Fruit fly (Drosophila melanogaster) whole organism, embryonic: ENCODE measurements around the gene kdn.

Source experiments
- Atf3 ChIP-seq: fragments of 200-800 bp; sonication (Bioruptor generic); optimal IDR thresholded peaks from 3 replicates; lab custom pipeline; 2016; ENCODE audit warnings: missing biosample characterization, missing genetic modification characterization
- CG10209 ChIP-seq: fragments of 200-800 bp; sonication (Bioruptor generic); optimal IDR thresholded peaks from 3 replicates; lab custom pipeline; 2017; ENCODE audit warnings: missing biosample characterization, mild to moderate bottlenecking, missing genetic modification characterization, missing genetic modification reagents
- CG11398 ChIP-seq: fragments of 200-800 bp; sonication (Bioruptor generic); optimal IDR thresholded peaks from 2 replicates; lab custom pipeline; 2016; ENCODE audit warnings: missing biosample characterization, missing genetic modification characterization
- CG13894 ChIP-seq: fragments of 200-800 bp; sonication (Bioruptor generic); optimal IDR thresholded peaks from 3 replicates; lab custom pipeline; 2018; ENCODE audit warnings: missing biosample characterization, mild to moderate bottlenecking, missing genetic modification characterization, moderate library complexity
- CG1529 ChIP-seq: fragments of 200-800 bp; sonication (Bioruptor generic); optimal IDR thresholded peaks from 3 replicates; lab custom pipeline; 2018; ENCODE audit warnings: missing biosample characterization, missing genetic modification characterization
- CG17328 ChIP-seq: fragments of 200-800 bp; sonication (Bioruptor generic); IDR thresholded peaks from 2 replicates; pipeline ENCODE4 v1.3.6; 2022; ENCODE audit warnings: missing biosample characterization, missing genetic modification characterization
- CG17359 ChIP-seq: fragments of 200-800 bp; sonication (Bioruptor generic); optimal IDR thresholded peaks from 3 replicates; lab custom pipeline; 2018; ENCODE audit warnings: missing biosample characterization, mild to moderate bottlenecking, missing genetic modification characterization, moderate library complexity
- CG17829 ChIP-seq: fragments of 200-800 bp; optimal IDR thresholded peaks from 2 replicates; lab custom pipeline; 2019; ENCODE audit warnings: missing biosample characterization, mild to moderate bottlenecking, missing genetic modification characterization, moderate library complexity
- CG18011 ChIP-seq: fragments of 200-800 bp; sonication (Bioruptor generic); optimal IDR thresholded peaks from 2 replicates; lab custom pipeline; 2017; ENCODE audit warnings: missing biosample characterization, missing genetic modification characterization, mild to moderate bottlenecking, moderate library complexity, missing genotype
- CG2120 ChIP-seq: fragments of 200-800 bp; sonication (Bioruptor generic); optimal IDR thresholded peaks from 3 replicates; lab custom pipeline; 2016; ENCODE audit warnings: missing biosample characterization, missing genetic modification characterization
- CG2129 ChIP-seq: fragments of 200-800 bp; sonication (Bioruptor generic); IDR thresholded peaks from 2 replicates; pipeline ENCODE4 v1.3.6; 2022; ENCODE audit warnings: missing biosample characterization, missing genetic modification characterization; ENCODE audit not compliant: partially characterized antibody
- CG3281 ChIP-seq: fragments of 200-800 bp; sonication (Bioruptor generic); optimal IDR thresholded peaks from 3 replicates; lab custom pipeline; 2017; ENCODE audit warnings: missing biosample characterization, mild to moderate bottlenecking, missing genetic modification characterization
- CG4328 ChIP-seq: fragments of 200-800 bp; sonication (Bioruptor generic); optimal IDR thresholded peaks from 3 replicates; lab custom pipeline; 2017; ENCODE audit warnings: missing biosample characterization, missing genetic modification reagents, missing genetic modification characterization
- CG4424 ChIP-seq: fragments of 200-800 bp; sonication (Bioruptor generic); optimal IDR thresholded peaks from 3 replicates; lab custom pipeline; 2016; ENCODE audit warnings: missing biosample characterization, missing genetic modification characterization
- CG4617 ChIP-seq: fragments of 200-800 bp; sonication (Bioruptor generic); optimal IDR thresholded peaks from 3 replicates; lab custom pipeline; 2016; ENCODE audit warnings: missing biosample characterization, missing genetic modification characterization, borderline replicate concordance
- CG6689 ChIP-seq: fragments of 200-800 bp; sonication (Bioruptor generic); IDR thresholded peaks from 2 replicates; pipeline ENCODE4 v1.3.6; 2022; ENCODE audit warnings: missing biosample characterization, missing genetic modification characterization
- CG7839 ChIP-seq: fragments of 200-800 bp; sonication (Bioruptor generic); optimal IDR thresholded peaks from 3 replicates; lab custom pipeline; 2018; ENCODE audit warnings: missing biosample characterization, mild to moderate bottlenecking, missing genetic modification characterization, moderate library complexity
- CoRest ChIP-seq: fragments of 200-800 bp; sonication (Bioruptor generic); optimal IDR thresholded peaks from 3 replicates; lab custom pipeline; 2018; ENCODE audit warnings: missing biosample characterization, mild to moderate bottlenecking, missing genetic modification characterization, moderate library complexity
- HmgZ ChIP-seq: fragments of 200-800 bp; sonication (Bioruptor generic); optimal IDR thresholded peaks from 2 replicates; lab custom pipeline; 2018; ENCODE audit warnings: missing biosample characterization, mild to moderate bottlenecking, missing genetic modification characterization
- Kr ChIP-seq: fragments of 200-800 bp; sonication (Bioruptor generic); optimal IDR thresholded peaks from 2 replicates; lab custom pipeline; 2017; ENCODE audit warnings: missing biosample characterization, mild to moderate bottlenecking, missing genetic modification characterization
- MTF-1 ChIP-seq: fragments of 200-800 bp; sonication (Bioruptor generic); optimal IDR thresholded peaks from 2 replicates; lab custom pipeline; 2018; ENCODE audit warnings: missing biosample characterization, mild to moderate bottlenecking, missing genetic modification characterization, borderline replicate concordance
- Nf-YC ChIP-seq: fragments of 200-800 bp; optimal IDR thresholded peaks from 3 replicates; lab custom pipeline; 2019; ENCODE audit warnings: missing biosample characterization, mild to moderate bottlenecking, missing genetic modification characterization, moderate library complexity
- Pdp1 ChIP-seq, 2 experiments: fragments of 200-800 bp; sonication (Bioruptor generic); optimal IDR thresholded peaks; 3 replicates each; lab custom pipeline; 2016; ENCODE audit warnings: missing biosample characterization in 2 of 2, missing genetic modification characterization in 2 of 2, mild to moderate bottlenecking in 1 of 2, moderate library complexity in 1 of 2
- Side ChIP-seq: fragments of 200-800 bp; sonication (Bioruptor generic); optimal IDR thresholded peaks from 2 replicates; lab custom pipeline; 2016; ENCODE audit warnings: missing biosample characterization, missing genetic modification characterization
- Taf1 ChIP-seq: fragments of 200-800 bp; sonication (Bioruptor generic); IDR thresholded peaks from 2 replicates; pipeline ENCODE4 v1.3.6; 2022; ENCODE audit warnings: missing biosample characterization, missing genetic modification characterization
- Tbp ChIP-seq: fragments of >200 bp; optimal IDR thresholded peaks from 2 replicates; lab custom pipeline; 2018; ENCODE audit warnings: missing biosample characterization, missing genetic modification characterization
- ase ChIP-seq: fragments of 200-800 bp; sonication (Bioruptor generic); IDR thresholded peaks from 3 replicates; pipeline ENCODE4 v1.3.6; 2022; ENCODE audit warnings: missing biosample characterization, missing genetic modification characterization
- ato ChIP-seq: fragments of 200-800 bp; sonication (Bioruptor generic); IDR thresholded peaks from 2 replicates; pipeline ENCODE4 v1.3.6; 2022; ENCODE audit warnings: missing biosample characterization, missing genetic modification characterization; ENCODE audit not compliant: partially characterized antibody
- br ChIP-seq: fragments of >200 bp; optimal IDR thresholded peaks from 2 replicates; lab custom pipeline; 2017
- cad ChIP-seq: fragments of >200 bp; optimal IDR thresholded peaks from 2 replicates; lab custom pipeline; 2017; ENCODE audit warnings: missing biosample characterization, missing genetic modification characterization
- crc ChIP-seq: fragments of 200-800 bp; sonication (Bioruptor generic); optimal IDR thresholded peaks from 2 replicates; lab custom pipeline; 2016; ENCODE audit warnings: missing biosample characterization, missing genetic modification characterization
- crol ChIP-seq: fragments of 200-800 bp; sonication (Bioruptor generic); IDR thresholded peaks from 2 replicates; pipeline ENCODE4 v1.3.6; 2022; ENCODE audit warnings: missing biosample characterization, missing genetic modification characterization
- dati ChIP-seq: fragments of 200-800 bp; sonication (Bioruptor generic); IDR thresholded peaks from 2 replicates; pipeline ENCODE4 v1.3.6; 2022; ENCODE audit warnings: missing biosample characterization, missing genetic modification characterization
- dmrt11E ChIP-seq: fragments of 200-800 bp; sonication (Bioruptor generic); optimal IDR thresholded peaks from 3 replicates; lab custom pipeline; 2018; ENCODE audit warnings: missing biosample characterization, mild to moderate bottlenecking, missing genetic modification characterization, moderate library complexity
- emc ChIP-seq: fragments of 200-800 bp; sonication (Bioruptor generic); optimal IDR thresholded peaks from 2 replicates; lab custom pipeline; 2016; ENCODE audit warnings: missing biosample characterization, missing genetic modification characterization
- gt ChIP-seq: fragments of 200-800 bp; sonication (Bioruptor generic); IDR thresholded peaks from 2 replicates; pipeline ENCODE4 v1.3.6; 2022; ENCODE audit warnings: missing biosample characterization, missing genetic modification characterization
- hb ChIP-seq: fragments of 200-800 bp; sonication (Bioruptor generic); IDR thresholded peaks from 3 replicates; pipeline ENCODE4 v1.3.6; 2022; ENCODE audit warnings: missing biosample characterization, missing genetic modification characterization; ENCODE audit not compliant: partially characterized antibody
- kah ChIP-seq: fragments of 200-800 bp; sonication (Bioruptor generic); optimal IDR thresholded peaks from 2 replicates; lab custom pipeline; 2018; ENCODE audit warnings: missing biosample characterization, mild to moderate bottlenecking, missing genetic modification characterization
- kay ChIP-seq: fragments of 200-800 bp; sonication (Bioruptor generic); optimal IDR thresholded peaks from 2 replicates; lab custom pipeline; 2016; ENCODE audit warnings: missing biosample characterization, missing genetic modification characterization
- lab ChIP-seq: fragments of 200-800 bp; sonication (Bioruptor generic); optimal IDR thresholded peaks from 3 replicates; lab custom pipeline; 2017; ENCODE audit warnings: missing biosample characterization, missing genetic modification characterization, mild to moderate bottlenecking, moderate library complexity, missing genetic modification reagents
- lbe ChIP-seq: fragments of 200-800 bp; sonication (Bioruptor generic); optimal IDR thresholded peaks from 2 replicates; lab custom pipeline; 2016; ENCODE audit warnings: missing biosample characterization, mild to moderate bottlenecking, missing genetic modification characterization
- nau ChIP-seq: fragments of 200-800 bp; sonication (Bioruptor generic); optimal IDR thresholded peaks from 3 replicates; lab custom pipeline; 2017; ENCODE audit warnings: missing biosample characterization, mild to moderate bottlenecking, missing genetic modification characterization, missing genetic modification reagents
- nmo ChIP-seq: fragments of 200-800 bp; sonication (Bioruptor generic); optimal IDR thresholded peaks from 2 replicates; lab custom pipeline; 2018; ENCODE audit warnings: missing biosample characterization, mild to moderate bottlenecking, missing genetic modification characterization, moderate library complexity
- onecut ChIP-seq: fragments of 200-800 bp; sonication (Bioruptor generic); IDR thresholded peaks from 2 replicates; pipeline ENCODE4 v1.3.6; 2022; ENCODE audit warnings: missing biosample characterization, missing genetic modification characterization
- peb ChIP-seq: fragments of 200-800 bp; sonication (Bioruptor generic); IDR thresholded peaks from 2 replicates; pipeline ENCODE4 v1.3.6; 2022; ENCODE audit warnings: missing biosample characterization, missing genetic modification characterization
- repo ChIP-seq: fragments of 200-800 bp; sonication (Bioruptor generic); optimal IDR thresholded peaks from 2 replicates; lab custom pipeline; 2016; ENCODE audit warnings: missing biosample characterization, missing genetic modification characterization
- rib ChIP-seq: fragments of 200-800 bp; sonication (Bioruptor generic); IDR thresholded peaks from 2 replicates; pipeline ENCODE4 v1.3.6; 2022; ENCODE audit warnings: missing biosample characterization, missing genetic modification characterization
- tll ChIP-seq, 2 experiments: fragments of 200-800 bp in 1 of 2; fragments of >200 bp in 1 of 2; sonication (Bioruptor generic) in 1 of 2; optimal IDR thresholded peaks; 2 replicates each; lab custom pipeline; 2017 to 2019; ENCODE audit warnings: missing biosample characterization in 2 of 2, missing genetic modification characterization in 2 of 2, mild to moderate bottlenecking in 1 of 2, moderate library complexity in 1 of 2
- trem ChIP-seq: fragments of 200-800 bp; optimal IDR thresholded peaks from 3 replicates; lab custom pipeline; 2019; ENCODE audit warnings: missing biosample characterization, mild to moderate bottlenecking, missing genetic modification characterization, moderate library complexity
- ttk ChIP-seq: fragments of 200-800 bp; sonication (Bioruptor generic); IDR thresholded peaks from 2 replicates; pipeline ENCODE4 v2.1.2; 2022; ENCODE audit warnings: missing biosample characterization, missing genetic modification characterization

The kdn gene

DNA sequence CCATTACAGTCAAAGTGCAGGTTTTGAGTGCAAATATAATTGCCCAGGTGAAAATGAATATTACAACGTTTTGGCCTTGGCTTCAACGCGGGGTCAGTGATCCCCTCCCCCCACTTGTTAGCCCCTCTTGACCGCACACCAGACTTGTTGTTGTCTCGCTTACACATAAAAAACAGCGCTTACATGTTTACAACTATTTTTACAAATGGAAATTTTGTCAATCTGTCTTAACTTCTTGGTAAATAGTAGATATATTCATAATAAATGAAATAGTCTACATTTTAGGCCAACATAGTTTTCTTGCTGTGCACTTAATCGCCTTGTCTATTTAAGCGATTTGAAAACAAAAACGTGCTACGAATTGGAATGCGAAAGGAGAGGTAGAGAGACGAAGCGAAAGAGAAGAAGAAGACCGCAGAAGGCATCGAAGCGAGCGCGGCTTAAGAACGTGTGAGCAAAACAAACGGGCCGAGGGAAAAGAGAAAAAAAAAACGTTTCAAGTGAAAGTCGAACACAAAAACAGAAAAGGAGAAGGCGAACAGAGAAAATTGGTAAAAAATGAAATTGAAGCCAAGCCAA is 10.4 kb upstream of the kdn start (continued):
- TF ChIP-seq cad, result no peak
- TF ChIP-seq dati (GFP tag; lab: Robert Waterston, UW), result no peak
- TF ChIP-seq CG4328 (GFP tag; lab: Kevin White, UChicago), result no peak
- TF ChIP-seq Pdp1 (GFP tag; optimal IDR thresholded peaks at IDR 0.05; lab: Kevin White, UChicago), result peak; percentile 25 to 51
- peak; percentile 23 for TF ChIP-seq CG1529 (GFP tag; lab: Kevin White, UChicago)
- no peak for TF ChIP-seq ato
- no peak for TF ChIP-seq MTF-1 (GFP tag; lab: Kevin White, UChicago)
- TF ChIP-seq onecut (GFP tag; lab: Robert Waterston, UW), result no peak
- peak; percentile 25 for TF ChIP-seq HmgZ
- TF ChIP-seq hb (GFP tag; lab: Robert Waterston, UW), result no peak
- no peak for TF ChIP-seq Side (GFP tag; lab: Kevin White, UChicago)
- no peak for TF ChIP-seq lbe
- peak; percentile 10; the same call in 1 of the 2 replicates for TF ChIP-seq gt (GFP tag; lab: Robert Waterston, UW)
- TF ChIP-seq rib (GFP tag; lab: Robert Waterston, UW), result peak; percentile 25; the same call in 1 of the 2 replicates
- peak; percentile 44 for TF ChIP-seq crol (GFP tag; lab: Robert Waterston, UW)
- peak; percentile 59; the same call in 2 of the 3 replicates for TF ChIP-seq ase
- TF ChIP-seq CG2129 (GFP tag; lab: Robert Waterston, UW), result no peak
- no peak for TF ChIP-seq br (lab: Kevin White, UChicago)
- TF ChIP-seq emc, result no peak
- peak; percentile 60 for TF ChIP-seq nmo (GFP tag; lab: Kevin White, UChicago)
- no peak for TF ChIP-seq tll (GFP tag; optimal IDR thresholded peaks at IDR 0.05; lab: Kevin White, UChicago)
- TF ChIP-seq CG3281 (GFP tag; lab: Kevin White, UChicago), result peak; percentile 39
- TF ChIP-seq CG6689, result peak; percentile 71
- TF ChIP-seq CG17359 (tag; lab: Kevin White, UChicago), result peak; percentile 78
- peak; percentile 34 for TF ChIP-seq CG10209
- peak; percentile 46 for TF ChIP-seq CG17829 (tag; lab: Kevin White, UChicago)
- no peak for TF ChIP-seq repo (GFP tag; lab: Kevin White, UChicago)
- no peak for TF ChIP-seq dmrt11E (tag; lab: Kevin White, UChicago)
- TF ChIP-seq CG4424 (GFP tag; lab: Kevin White, UChicago), result peak; percentile 11
- TF ChIP-seq kay (GFP tag; lab: Kevin White, UChicago), result no peak
- TF ChIP-seq CG2120 (GFP tag; lab: Kevin White, UChicago), result peak; percentile 50
- 0 out of 2 replicates have a peak, but pooled peaks have one; percentile 18 for TF ChIP-seq peb
- no peak for TF ChIP-seq crc (GFP tag; lab: Kevin White, UChicago)
- TF ChIP-seq Tbp (GFP tag; lab: Kevin White, UChicago), result no peak
- TF ChIP-seq trem, result peak; percentile 21
- TF ChIP-seq CG17328 (GFP tag; lab: Robert Waterston, UW), result peak; percentile 72
- no peak for TF ChIP-seq Atf3 (GFP tag; lab: Kevin White, UChicago)
- TF ChIP-seq Nf-YC (tag; lab: Kevin White, UChicago), result no peak
- no peak for TF ChIP-seq Taf1 (GFP tag; lab: Robert Waterston, UW)
- no peak for TF ChIP-seq nau
- TF ChIP-seq CG11398, result peak; percentile 5
- TF ChIP-seq Kr (GFP tag; lab: Kevin White, UChicago), result no peak
- no peak for TF ChIP-seq CG18011 (GFP tag; lab: Kevin White, UChicago)
- peak; percentile 22 for TF ChIP-seq CoRest (tag; lab: Kevin White, UChicago)
- TF ChIP-seq CG7839 (tag; lab: Kevin White, UChicago), result peak; percentile 68
- no peak for TF ChIP-seq kah (GFP tag; lab: Kevin White, UChicago)
- peak; percentile 58; the same call in 1 of the 2 replicates for TF ChIP-seq ttk
- TF ChIP-seq lab, result peak; percentile 71
- no peak for TF ChIP-seq CG4617
- TF ChIP-seq CG13894, result no peak
